Fruit fly (Drosophila melanogaster) whole organism, embryonic: ENCODE measurements around the gene Root.

ENCODE experiments used
- Adf1 ChIP-seq: fragments of 200-800 bp; sonication (Bioruptor generic); IDR thresholded peaks from 2 replicates; pipeline ENCODE4 v1.3.6; 2022; ENCODE audit warnings: missing biosample characterization, missing genetic modification characterization
- CG12744 ChIP-seq: fragments of 200-800 bp; sonication (Bioruptor generic); optimal IDR thresholded peaks from 2 replicates; lab custom pipeline; 2016; ENCODE audit warnings: missing biosample characterization, missing genetic modification characterization
- CG14965 ChIP-seq: fragments of 200-800 bp; sonication (Bioruptor generic); optimal IDR thresholded peaks from 2 replicates; lab custom pipeline; 2016; ENCODE audit warnings: missing biosample characterization, missing genetic modification characterization, borderline replicate concordance
- CG34376 ChIP-seq: fragments of 200-800 bp; sonication (Bioruptor generic); optimal IDR thresholded peaks from 2 replicates; lab custom pipeline; 2018; ENCODE audit warnings: missing biosample characterization, mild to moderate bottlenecking, missing genetic modification characterization
- fru ChIP-seq: fragments of >200 bp; optimal IDR thresholded peaks from 2 replicates; lab custom pipeline; 2017
- sens ChIP-seq: fragments of 200-800 bp; sonication (Bioruptor generic); peaks from one replicate; lab custom pipeline; 2016; ENCODE audit warnings: missing biosample characterization, missing genetic modification characterization
- tio ChIP-seq: fragments of 200-800 bp; sonication (Bioruptor generic); optimal IDR thresholded peaks from 2 replicates; lab custom pipeline; 2017; ENCODE audit warnings: missing biosample characterization, missing genetic modification characterization, inconsistent platforms

- TF ChIP-seq CG34376 (GFP tag; lab: Kevin White, UChicago), result peak; percentile 9
- no peak for TF ChIP-seq tio
- TF ChIP-seq CG12744 (GFP tag; lab: Kevin White, UChicago), result no peak
- TF ChIP-seq sens (GFP tag; lab: Kevin White, UChicago), result peak; percentile 91
- TF ChIP-seq CG14965, result no peak
- no peak for TF ChIP-seq Adf1 (GFP tag; lab: Robert Waterston, UW)
- TF ChIP-seq fru, result no peak
These were observed 50.5 kb downstream of the Root start, which contains the start of gene Apc2 for dm6 chr3R:24163556-24164022.
